Worm (Caenorhabditis elegans) whole organism, L4/young adult: ENCODE measurements around the gene nhr-271.

ENCODE experiments used
- W03F9.2 ChIP-seq: fragments of 150-350 bp; optimal IDR thresholded peaks from 2 replicates; lab custom pipeline; 2014; ENCODE audit warnings: missing biosample characterization, missing genetic modification characterization
- dao-5 ChIP-seq: sonication (generic microtip); optimal IDR thresholded peaks from 2 replicates; lab custom pipeline; 2016; ENCODE audit warnings: missing genotype, missing genetic modification characterization, moderate library complexity, missing compliant biosample characterization
- him-1 ChIP-seq: sonication (generic microtip); optimal IDR thresholded peaks from 2 replicates; lab custom pipeline; 2016; ENCODE audit warnings: missing genotype, missing genetic modification reagents, missing genetic modification characterization, missing compliant biosample characterization

DNA sequence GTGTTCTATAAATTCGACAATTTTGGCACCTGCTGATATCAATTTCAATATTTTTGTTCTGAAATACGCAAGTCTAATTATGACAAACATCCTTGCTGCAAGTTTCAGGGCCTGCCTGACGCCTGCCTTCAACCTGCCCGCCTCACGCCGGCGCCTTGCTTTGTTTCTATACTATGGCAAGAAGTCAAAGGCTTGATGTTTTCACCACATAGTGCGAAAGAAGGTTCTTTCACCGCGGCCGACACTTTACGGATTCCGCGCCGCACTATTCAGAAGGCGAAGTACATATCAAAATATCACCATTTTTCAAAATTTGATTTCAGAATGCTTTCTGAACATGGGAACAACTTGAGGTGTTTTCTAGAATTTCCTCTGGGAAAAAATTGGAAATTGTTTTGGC is 9.2 kb upstream of the nhr-271 start:
- TF ChIP-seq him-1 (tag; lab: Kevin White, UChicago) (no peak), W03F9.2 (tag; lab: Kevin White, UChicago) (no peak), dao-5 (tag; lab: Kevin White, UChicago) (no peak)
